Fruit fly (Drosophila melanogaster) whole organism, prepupa: ENCODE data around the gene CG6000.

Experiments
- CG11294 ChIP-seq: fragments of 200-800 bp; sonication (Bioruptor generic); IDR thresholded peaks from 2 replicates; pipeline ENCODE4 v1.3.6; 2022; ENCODE audit warnings: missing biosample characterization, missing genetic modification characterization
- CG16779 ChIP-seq: fragments of 200-800 bp; sonication (Bioruptor generic); optimal IDR thresholded peaks from 3 replicates; lab custom pipeline; 2017; ENCODE audit warnings: missing biosample characterization, mild to moderate bottlenecking, missing genetic modification characterization
- CG4318 ChIP-seq: fragments of 200-800 bp; sonication (Bioruptor generic); optimal IDR thresholded peaks from 3 replicates; lab custom pipeline; 2017; ENCODE audit warnings: missing biosample characterization, mild to moderate bottlenecking, missing genetic modification characterization
- CG6854 ChIP-seq: fragments of 200-800 bp; sonication (Bioruptor generic); optimal IDR thresholded peaks from 2 replicates; lab custom pipeline; 2017; ENCODE audit warnings: missing biosample characterization, mild to moderate bottlenecking, missing genetic modification characterization
- Hr38 ChIP-seq: sonication (Bioruptor generic); optimal IDR thresholded peaks from 2 replicates; lab custom pipeline; 2016; ENCODE audit warnings: missing biosample characterization, missing genetic modification characterization
- Smox ChIP-seq: fragments of 200-800 bp; sonication (Bioruptor generic); optimal IDR thresholded peaks from 3 replicates; lab custom pipeline; 2016; ENCODE audit warnings: missing biosample characterization, missing genetic modification characterization
- Sox102F ChIP-seq: fragments of 200-800 bp; sonication (Bioruptor generic); optimal IDR thresholded peaks from 2 replicates; lab custom pipeline; 2016; ENCODE audit warnings: missing biosample characterization, mild to moderate bottlenecking, missing genetic modification characterization
- achi ChIP-seq: fragments of 200-800 bp; sonication (Bioruptor generic); optimal IDR thresholded peaks from 3 replicates; lab custom pipeline; 2016; ENCODE audit warnings: missing biosample characterization, missing genetic modification characterization
- topi ChIP-seq: fragments of 200-800 bp; sonication (Bioruptor generic); optimal IDR thresholded peaks from 3 replicates; lab custom pipeline; 2016; ENCODE audit warnings: missing biosample characterization, missing genetic modification characterization

DNA sequence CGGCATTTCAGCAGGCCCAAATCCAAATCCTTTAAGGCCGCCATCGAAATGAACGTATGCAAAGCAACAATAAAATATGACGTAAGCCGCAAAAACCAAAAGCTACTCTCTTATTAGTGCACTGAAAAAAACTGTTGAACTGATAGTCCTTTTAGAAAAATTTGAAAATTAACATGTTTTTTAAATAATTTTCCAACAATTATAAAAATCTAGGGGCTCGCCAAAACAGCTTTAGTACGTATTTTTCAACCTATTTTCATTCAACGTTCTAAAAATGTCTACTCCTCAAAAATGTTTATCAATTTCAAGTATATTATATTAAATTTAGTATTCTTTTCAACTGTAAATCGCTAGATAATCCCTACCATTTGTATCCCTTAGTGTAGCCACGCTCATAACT is 39.2 kb downstream of the CG6000 start:
- no peak for TF ChIP-seq Hr38 (GFP tag; lab: Kevin White, UChicago)
- no peak for TF ChIP-seq Sox102F
- TF ChIP-seq achi (GFP tag; lab: Kevin White, UChicago) = no peak
- no peak for TF ChIP-seq Smox
- no peak for TF ChIP-seq topi (GFP tag; lab: Kevin White, UChicago)
- TF ChIP-seq CG6854 (GFP tag; lab: Kevin White, UChicago) = no peak
- TF ChIP-seq CG16779 = no peak
- TF ChIP-seq CG4318 (GFP tag; lab: Kevin White, UChicago) = no peak
- TF ChIP-seq CG11294 = no peak
